Worm (Caenorhabditis elegans) whole organism, L4 larva: Measurements from ENCODE around the gene acdh-12.

Source experiments
- F49E8.2 ChIP-seq: sonication (generic microtip); optimal IDR thresholded peaks from 2 replicates; lab custom pipeline; 2016; ENCODE audit warnings: missing compliant biosample characterization, mild to moderate bottlenecking, missing genetic modification characterization, borderline replicate concordance
- aly-2 ChIP-seq: sonication (generic microtip); optimal IDR thresholded peaks from 2 replicates; lab custom pipeline; 2018; ENCODE audit warnings: missing biosample characterization, missing genetic modification characterization
- ama-1 ChIP-seq: fragments of 150-350 bp; optimal IDR thresholded peaks from 2 replicates; lab custom pipeline; 2014; ENCODE audit warnings: inconsistent platforms, mixed read lengths
- ctbp-1 ChIP-seq: fragments of 200-800 bp; sonication (Bioruptor generic); IDR thresholded peaks from 2 replicates; pipeline ENCODE4 v1.3.6; 2022; ENCODE audit warnings: missing genetic modification reagents, missing genetic modification characterization, missing compliant biosample characterization
- daf-19 ChIP-seq: fragments of 200-800 bp; sonication (Bioruptor generic); conservative IDR thresholded peaks from 2 replicates; pipeline ENCODE4 v1.3.6; 2022; ENCODE audit warnings: missing genetic modification characterization, missing compliant biosample characterization
- dpl-1 ChIP-seq: fragments of 150-350 bp; optimal IDR thresholded peaks from 2 replicates; lab custom pipeline; 2014; ENCODE audit warnings: missing biosample characterization, missing genetic modification reagents, missing genetic modification characterization
- hmg-1.1 ChIP-seq: fragments of 200-800 bp; sonication (Bioruptor generic); IDR thresholded peaks from 2 replicates; pipeline ENCODE4 v1.3.6; 2022; ENCODE audit warnings: missing genetic modification reagents, missing genetic modification characterization, missing compliant biosample characterization
- lin-13 ChIP-seq: fragments of 150-350 bp; optimal IDR thresholded peaks from 2 replicates; lab custom pipeline; 2014; ENCODE audit warnings: missing biosample characterization, missing genetic modification reagents, missing genetic modification characterization
- lir-3 ChIP-seq: sonication (generic microtip); optimal IDR thresholded peaks from 2 replicates; lab custom pipeline; 2016; ENCODE audit warnings: mild to moderate bottlenecking, missing genetic modification characterization, missing compliant biosample characterization
- mdl-1 ChIP-seq, 2 experiments: fragments of 150-350 bp in 1 of 2; sonication (generic microtip) in 1 of 2; optimal IDR thresholded peaks; 2 replicates each; lab custom pipeline; 2014 to 2017; ENCODE audit warnings: missing biosample characterization in 2 of 2, missing genetic modification characterization in 2 of 2
- nhr-237 ChIP-seq: sonication (generic microtip); optimal IDR thresholded peaks from 2 replicates; lab custom pipeline; 2017; ENCODE audit warnings: missing biosample characterization, missing genetic modification characterization
- nhr-25 ChIP-seq: sonication (generic microtip); optimal IDR thresholded peaks from 2 replicates; lab custom pipeline; 2017; ENCODE audit warnings: missing genetic modification characterization, mild to moderate bottlenecking, missing compliant biosample characterization, antibody characterized with exemption, moderate library complexity, borderline replicate concordance; ENCODE audit not compliant: insufficient read depth
- unc-62 ChIP-seq, 3 experiments: fragments of 150-350 bp in 1 of 3; sonication (generic microtip); optimal IDR thresholded peaks in 2 of 3; peaks in 1 of 3; 1 replicate in 1 of 3; 2 replicates in 2 of 3; lab custom pipeline; 2014 to 2017; ENCODE audit warnings: missing biosample characterization in 3 of 3, missing genetic modification characterization in 3 of 3, missing genetic modification reagents in 3 of 3, missing genotype in 1 of 3

ce11 chrII:7242754-7243153 lies 47.3 kb upstream of the acdh-12 start:
- no peak for TF ChIP-seq F49E8.2 (tag; lab: Kevin White, UChicago)
- no peak for TF ChIP-seq hmg-1.1 (GFP tag; lab: Robert Waterston, UW)
- TF ChIP-seq dpl-1 (GFP tag; lab: Kevin White, UChicago): no peak
- TF ChIP-seq nhr-25 (tag; lab: Kevin White, UChicago): no peak
- no peak for TF ChIP-seq lin-13
- TF ChIP-seq mdl-1 (tag; optimal IDR thresholded peaks at IDR 0.05; lab: Kevin White, UChicago): no peak
- TF ChIP-seq lir-3: no peak
- no peak for TF ChIP-seq nhr-237 (tag; lab: Kevin White, UChicago)
- no peak for TF ChIP-seq unc-62 (GFP tag; optimal IDR thresholded peaks at IDR 0.05 in 1 of 2; lab: Kevin White, UChicago)
- no peak for TF ChIP-seq unc-62 (tag; optimal IDR thresholded peaks at IDR 0.05; lab: Kevin White, UChicago)
- TF ChIP-seq daf-19 (GFP tag; lab: Robert Waterston, UW): no peak
- no peak for TF ChIP-seq aly-2 (tag; lab: Kevin White, UChicago)
- no peak for TF ChIP-seq ctbp-1 (GFP tag; lab: Robert Waterston, UW)
- no peak for TF ChIP-seq ama-1 (lab: Kevin White, UChicago)
